Worm (Caenorhabditis elegans) whole organism, mixed stage, embryonic: ENCODE data around the gene dab-1.

Source experiments
- M03D4.4 ChIP-seq: sonication (generic microtip); optimal IDR thresholded peaks from 2 replicates; lab custom pipeline; 2017; ENCODE audit warnings: mild to moderate bottlenecking, missing genetic modification characterization, missing compliant biosample characterization
- blmp-1 ChIP-seq: fragments of 150-350 bp; optimal IDR thresholded peaks from 2 replicates; lab custom pipeline; 2014; ENCODE audit warnings: missing biosample characterization, missing genetic modification characterization
- ceh-39 ChIP-seq: fragments of 150-350 bp; optimal IDR thresholded peaks from 2 replicates; lab custom pipeline; 2014; ENCODE audit warnings: missing biosample characterization, missing genetic modification characterization
- ceh-43 ChIP-seq: fragments of 200-800 bp; sonication (Bioruptor generic); optimal IDR thresholded peaks from 2 replicates; lab custom pipeline; 2018; ENCODE audit warnings: mild to moderate bottlenecking, missing genetic modification characterization, moderate library complexity, missing compliant biosample characterization
- ceh-83 ChIP-seq: fragments of 200-800 bp; sonication (Bioruptor generic); optimal IDR thresholded peaks from 2 replicates; lab custom pipeline; 2018; ENCODE audit warnings: mild to moderate bottlenecking, missing genetic modification characterization, missing compliant biosample characterization
- ces-1 ChIP-seq: fragments of 150-350 bp; optimal IDR thresholded peaks from 2 replicates; lab custom pipeline; 2014; ENCODE audit warnings: missing biosample characterization, missing genetic modification reagents, missing genetic modification characterization
- cnd-1 ChIP-seq: fragments of 200-800 bp; sonication (Bioruptor generic); optimal IDR thresholded peaks from 2 replicates; lab custom pipeline; 2018; ENCODE audit warnings: mild to moderate bottlenecking, missing genetic modification characterization, missing compliant biosample characterization
- drap-1 ChIP-seq: fragments of 200-800 bp; sonication (Bioruptor generic); optimal IDR thresholded peaks from 3 replicates; lab custom pipeline; 2018; ENCODE audit warnings: mild to moderate bottlenecking, missing genetic modification characterization, missing compliant biosample characterization
- elt-1 ChIP-seq: sonication (generic microtip); optimal IDR thresholded peaks from 2 replicates; lab custom pipeline; 2017; ENCODE audit warnings: missing genetic modification characterization, mild to moderate bottlenecking, missing compliant biosample characterization, antibody characterized with exemption, moderate library complexity, borderline replicate concordance; ENCODE audit not compliant: insufficient read depth
- elt-3 ChIP-seq: fragments of 150-350 bp; optimal IDR thresholded peaks from 2 replicates; lab custom pipeline; 2014; ENCODE audit warnings: missing biosample characterization, missing genetic modification characterization
- flh-1 ChIP-seq: fragments of 200-800 bp; sonication (Bioruptor generic); optimal IDR thresholded peaks from 2 replicates; lab custom pipeline; 2018; ENCODE audit warnings: mild to moderate bottlenecking, missing genetic modification characterization, moderate library complexity, missing compliant biosample characterization
- ham-2 ChIP-seq: fragments of 200-800 bp; sonication (Bioruptor generic); optimal IDR thresholded peaks from 2 replicates; lab custom pipeline; 2018; ENCODE audit warnings: mild to moderate bottlenecking, missing genetic modification characterization, missing compliant biosample characterization
- hlh-1 ChIP-seq: fragments of 150-350 bp; optimal IDR thresholded peaks from 2 replicates; lab custom pipeline; 2014; ENCODE audit warnings: missing biosample characterization, missing genetic modification reagents, missing genetic modification characterization
- lin-13 ChIP-seq: fragments of 150-350 bp; optimal IDR thresholded peaks from 2 replicates; lab custom pipeline; 2014; ENCODE audit warnings: missing biosample characterization, missing genetic modification characterization
- lin-32 ChIP-seq: fragments of 200-800 bp; sonication (Bioruptor generic); optimal IDR thresholded peaks from 2 replicates; lab custom pipeline; 2018; ENCODE audit warnings: mild to moderate bottlenecking, missing genetic modification characterization, missing compliant biosample characterization
- lsy-2 ChIP-seq: fragments of 150-350 bp; optimal IDR thresholded peaks from 2 replicates; lab custom pipeline; 2014; ENCODE audit warnings: missing biosample characterization, missing genetic modification characterization
- mab-5 ChIP-seq: fragments of 150-350 bp; optimal IDR thresholded peaks from 2 replicates; lab custom pipeline; 2014; ENCODE audit warnings: missing biosample characterization, missing genetic modification characterization
- mep-1 ChIP-seq: fragments of 150-350 bp; optimal IDR thresholded peaks from 2 replicates; lab custom pipeline; 2017; ENCODE audit warnings: missing biosample characterization, missing genetic modification reagents, missing genetic modification characterization, inconsistent platforms
- mls-2 ChIP-seq: sonication (generic microtip); optimal IDR thresholded peaks from 2 replicates; lab custom pipeline; 2016; ENCODE audit warnings: mild to moderate bottlenecking, missing genetic modification characterization, moderate library complexity, missing compliant biosample characterization
- nhr-12 ChIP-seq: fragments of 150-350 bp; optimal IDR thresholded peaks from 2 replicates; lab custom pipeline; 2014; ENCODE audit warnings: missing biosample characterization, missing genetic modification characterization
- nhr-2 ChIP-seq: fragments of 150-350 bp; optimal IDR thresholded peaks from 2 replicates; lab custom pipeline; 2014; ENCODE audit warnings: missing biosample characterization, missing genetic modification characterization
- nhr-237 ChIP-seq: fragments of 150-350 bp; optimal IDR thresholded peaks from 2 replicates; lab custom pipeline; 2014; ENCODE audit warnings: missing biosample characterization, missing genetic modification characterization
- pha-4 ChIP-seq: fragments of 150-350 bp; optimal IDR thresholded peaks from 2 replicates; lab custom pipeline; 2018; ENCODE audit warnings: missing biosample characterization, missing genetic modification reagents, missing genetic modification characterization
- sem-2 ChIP-seq: fragments of 200-800 bp; sonication (Bioruptor generic); optimal IDR thresholded peaks from 2 replicates; lab custom pipeline; 2018; ENCODE audit warnings: mild to moderate bottlenecking, missing genetic modification characterization, missing compliant biosample characterization
- snpc-4 ChIP-seq: fragments of 150-350 bp; optimal IDR thresholded peaks from 2 replicates; lab custom pipeline; 2014; ENCODE audit warnings: missing biosample characterization, missing genetic modification characterization
- unc-39 ChIP-seq: fragments of 150-350 bp; optimal IDR thresholded peaks from 2 replicates; lab custom pipeline; 2014; ENCODE audit warnings: missing biosample characterization, missing genetic modification characterization
- unc-62 ChIP-seq: fragments of 150-350 bp; optimal IDR thresholded peaks from 2 replicates; lab custom pipeline; 2014; ENCODE audit warnings: missing biosample characterization, missing genetic modification reagents, missing genetic modification characterization
- zip-8 ChIP-seq: fragments of 150-350 bp; optimal IDR thresholded peaks from 2 replicates; lab custom pipeline; 2014; ENCODE audit warnings: missing biosample characterization, missing genetic modification characterization

Gene dab-1

ce11 chrII:8216922-8217321 is 5.3 kb upstream of the dab-1 start, which contains the start of gene ifg-1:
Gene ifg-1 (plus strand): TSS chrII:8217222.
- TF ChIP-seq elt-1 (tag; lab: Kevin White, UChicago) = no peak
- no peak for TF ChIP-seq lsy-2 (tag; lab: Kevin White, UChicago)
- no peak for TF ChIP-seq cnd-1
- TF ChIP-seq mab-5 (tag; lab: Kevin White, UChicago) = no peak
- no peak for TF ChIP-seq mep-1 (tag; lab: Kevin White, UChicago)
- TF ChIP-seq ceh-39 (tag; lab: Kevin White, UChicago) = no peak
- no peak for TF ChIP-seq nhr-2 (tag; lab: Kevin White, UChicago)

- TF ChIP-seq nhr-237 (tag; lab: Kevin White, UChicago) (no peak), lin-13 (no peak), unc-39 (no peak), pha-4 (tag; lab: Kevin White, UChicago) (no peak), unc-62 (no peak), mls-2 (no peak), flh-1 (no peak), lsy-2 (tag; lab: Kevin White, UChicago) (no peak), mab-5 (tag; lab: Kevin White, UChicago) (no peak)
Observed at ce11 chrII:8218266-8218665, 3.9 kb upstream of the dab-1 start.

ce11 chrII:8220267-8220666 is 1.9 kb upstream of the dab-1 start:
- TF ChIP-seq ceh-43 = no peak

DNA sequence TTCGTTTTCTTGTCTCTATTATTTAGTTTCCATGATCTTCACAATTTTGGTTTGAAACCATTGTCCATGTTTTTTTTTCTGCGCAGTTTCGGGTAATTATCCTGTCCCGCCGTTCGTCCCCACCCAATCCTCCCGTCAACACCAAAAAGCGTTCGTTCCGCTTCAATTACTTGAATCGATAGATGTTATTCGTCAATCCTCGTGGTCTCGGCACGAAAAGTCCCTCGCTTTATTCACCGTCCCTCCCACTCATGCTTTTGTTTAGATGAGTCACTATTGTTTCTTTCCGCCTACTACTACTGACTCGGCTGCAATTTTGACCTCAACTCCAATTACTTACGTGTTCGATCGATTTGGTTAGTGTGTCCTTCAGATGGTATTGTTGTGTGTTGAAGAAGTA is 1.2 kb downstream of the dab-1 start:
- TF ChIP-seq blmp-1 (tag; lab: Kevin White, UChicago) (no peak), elt-1 (tag; lab: Kevin White, UChicago) (no peak), lin-32 (no peak), mls-2 (peak; percentile 19), hlh-1 (no peak), ces-1 (no peak), ham-2 (peak; percentile 28), pha-4 (tag; lab: Kevin White, UChicago) (no peak), M03D4.4 (tag; lab: Kevin White, UChicago) (no peak), flh-1 (no peak), nhr-12 (tag; lab: Kevin White, UChicago) (no peak), unc-62 (no peak), drap-1 (GFP tag; lab: Kevin White, UChicago) (no peak), ceh-43 (peak; percentile 60), nhr-2 (tag; lab: Kevin White, UChicago) (no peak)

ce11 chrII:8223945-8224344 is 1.8 kb downstream of the dab-1 start:
- TF ChIP-seq cnd-1 = no peak
- no peak for TF ChIP-seq lin-32
- no peak for TF ChIP-seq ceh-39 (tag; lab: Kevin White, UChicago)
- no peak for TF ChIP-seq snpc-4 (tag; lab: Kevin White, UChicago)
- TF ChIP-seq ceh-83 (GFP tag; lab: Kevin White, UChicago) = no peak
- TF ChIP-seq elt-3 (tag; lab: Kevin White, UChicago) = no peak

- peak; percentile 60 for TF ChIP-seq zip-8 (tag; lab: Kevin White, UChicago)
- TF ChIP-seq nhr-2 (tag; lab: Kevin White, UChicago) = no peak
- peak; percentile 36 for TF ChIP-seq elt-1 (tag; lab: Kevin White, UChicago)
Observed at ce11 chrII:8224623-8225022, 2.4 kb downstream of the dab-1 start.

ce11 chrII:8225347-8225746 is 3.2 kb downstream of the dab-1 start:
- TF ChIP-seq elt-1 (tag; lab: Kevin White, UChicago) = no peak
- no peak for TF ChIP-seq zip-8 (tag; lab: Kevin White, UChicago)
- no peak for TF ChIP-seq unc-62
- TF ChIP-seq ceh-43 = no peak
- TF ChIP-seq elt-3 (tag; lab: Kevin White, UChicago) = no peak
- no peak for TF ChIP-seq cnd-1
- TF ChIP-seq M03D4.4 (tag; lab: Kevin White, UChicago) = no peak
- TF ChIP-seq sem-2 (GFP tag; lab: Kevin White, UChicago) = no peak
